Fruit fly (Drosophila melanogaster) whole organism, embryonic: ENCODE data around the gene CG42512.

Experiments
- Ada2b ChIP-seq: fragments of 200-800 bp; sonication (Bioruptor generic); IDR thresholded peaks from 2 replicates; pipeline ENCODE4 v1.3.6; 2022; ENCODE audit warnings: missing biosample characterization, missing genetic modification characterization
- Aef1 ChIP-seq: fragments of 200-800 bp; sonication (Bioruptor generic); IDR thresholded peaks from 3 replicates; pipeline ENCODE4 v1.3.6; 2022; ENCODE audit warnings: missing biosample characterization, missing genetic modification characterization
- Atf6 ChIP-seq: fragments of 200-800 bp; sonication (Bioruptor generic); IDR thresholded peaks from 2 replicates; pipeline ENCODE4 v1.3.6; 2022; ENCODE audit warnings: missing biosample characterization, missing genetic modification characterization
- Bteb2 ChIP-seq: fragments of 200-800 bp; sonication (Bioruptor generic); optimal IDR thresholded peaks from 2 replicates; lab custom pipeline; 2016; ENCODE audit warnings: missing biosample characterization, missing genetic modification characterization
- CG10147 ChIP-seq: fragments of 200-800 bp; sonication (Bioruptor generic); optimal IDR thresholded peaks from 2 replicates; lab custom pipeline; 2019; ENCODE audit warnings: missing biosample characterization, mild to moderate bottlenecking, missing genetic modification characterization, moderate library complexity
- CG10267 ChIP-seq: fragments of 200-800 bp; sonication (Bioruptor generic); optimal IDR thresholded peaks from 2 replicates; lab custom pipeline; 2018; ENCODE audit warnings: missing biosample characterization, mild to moderate bottlenecking, missing genetic modification characterization, moderate library complexity
- CG10366 ChIP-seq: fragments of 200-800 bp; sonication (Bioruptor generic); IDR thresholded peaks from 2 replicates; pipeline ENCODE4 v1.3.6; 2022; ENCODE audit warnings: missing biosample characterization, missing genetic modification characterization
- CG10959 ChIP-seq: fragments of 200-800 bp; sonication (Bioruptor generic); IDR thresholded peaks from 2 replicates; pipeline ENCODE4 v1.3.6; 2022; ENCODE audit warnings: missing biosample characterization, missing genetic modification characterization
- CG1233 ChIP-seq: fragments of 200-800 bp; sonication (Bioruptor generic); optimal IDR thresholded peaks from 4 replicates; lab custom pipeline; 2018; ENCODE audit warnings: missing biosample characterization, mild to moderate bottlenecking, missing genetic modification characterization
- CG13624 ChIP-seq: fragments of 200-800 bp; sonication (Bioruptor generic); optimal IDR thresholded peaks from 2 replicates; lab custom pipeline; 2016; ENCODE audit warnings: missing biosample characterization, missing genetic modification characterization
- CG14050 ChIP-seq: fragments of 200-800 bp; sonication (Bioruptor generic); IDR thresholded peaks from 3 replicates; pipeline ENCODE4 v1.3.6; 2022; ENCODE audit warnings: missing biosample characterization, missing genetic modification characterization
- CG14667 ChIP-seq: fragments of 200-800 bp; sonication (Bioruptor generic); IDR thresholded peaks from 2 replicates; pipeline ENCODE4 v1.3.6; 2022; ENCODE audit warnings: missing biosample characterization, missing genetic modification characterization
- CG18599 ChIP-seq: fragments of 200-800 bp; sonication (Bioruptor generic); optimal IDR thresholded peaks from 3 replicates; lab custom pipeline; 2017; ENCODE audit warnings: missing biosample characterization, missing genetic modification characterization, mild to moderate bottlenecking, moderate library complexity, missing genetic modification reagents
- CG4424 ChIP-seq: fragments of 200-800 bp; sonication (Bioruptor generic); optimal IDR thresholded peaks from 3 replicates; lab custom pipeline; 2016; ENCODE audit warnings: missing biosample characterization, missing genetic modification characterization
- CG4854 ChIP-seq: fragments of 200-800 bp; sonication (Bioruptor generic); optimal IDR thresholded peaks from 2 replicates; lab custom pipeline; 2016; ENCODE audit warnings: missing biosample characterization, missing genetic modification characterization, inconsistent platforms
- CG6689 ChIP-seq: fragments of 200-800 bp; sonication (Bioruptor generic); IDR thresholded peaks from 2 replicates; pipeline ENCODE4 v1.3.6; 2022; ENCODE audit warnings: missing biosample characterization, missing genetic modification characterization
- CG6854 ChIP-seq: fragments of 200-800 bp; sonication (Bioruptor generic); optimal IDR thresholded peaks from 3 replicates; lab custom pipeline; 2017; ENCODE audit warnings: missing biosample characterization, mild to moderate bottlenecking, missing genetic modification characterization
- CG8388 ChIP-seq: fragments of 200-800 bp; sonication (Bioruptor generic); optimal IDR thresholded peaks from 2 replicates; lab custom pipeline; 2019; ENCODE audit warnings: missing biosample characterization, mild to moderate bottlenecking, missing genetic modification characterization, moderate library complexity
- CG8924 ChIP-seq: fragments of 200-800 bp; optimal IDR thresholded peaks from 3 replicates; lab custom pipeline; 2019; ENCODE audit warnings: missing biosample characterization, mild to moderate bottlenecking, missing genetic modification characterization, moderate library complexity
- Deaf1 ChIP-seq: fragments of 200-800 bp; optimal IDR thresholded peaks from 3 replicates; lab custom pipeline; 2019; ENCODE audit warnings: missing biosample characterization, mild to moderate bottlenecking, missing genetic modification characterization, moderate library complexity
- Dfd ChIP-seq, 2 experiments: fragments of >200 bp; optimal IDR thresholded peaks; 2 replicates each; lab custom pipeline; 2017; ENCODE audit warnings: missing biosample characterization in 2 of 2, missing genetic modification characterization in 2 of 2
- Doc3 ChIP-seq: fragments of 200-800 bp; sonication (Bioruptor generic); IDR thresholded peaks from 3 replicates; pipeline ENCODE4 v1.3.6; 2022; ENCODE audit warnings: missing biosample characterization, missing genetic modification characterization; ENCODE audit not compliant: partially characterized antibody
- E2f2 ChIP-seq: fragments of 200-800 bp; sonication (Bioruptor generic); IDR thresholded peaks from 2 replicates; pipeline ENCODE4 v1.3.6; 2022; ENCODE audit warnings: missing biosample characterization, missing genetic modification characterization
- ERR ChIP-seq: fragments of 200-800 bp; sonication (Bioruptor generic); optimal IDR thresholded peaks from 2 replicates; lab custom pipeline; 2016; ENCODE audit warnings: missing biosample characterization, missing genetic modification characterization
- Ets97D ChIP-seq: fragments of 200-800 bp; sonication (Bioruptor generic); optimal IDR thresholded peaks from 3 replicates; lab custom pipeline; 2016; ENCODE audit warnings: missing biosample characterization, missing genetic modification characterization
- HLH4C ChIP-seq: fragments of 200-800 bp; sonication (Bioruptor generic); IDR thresholded peaks from 3 replicates; pipeline ENCODE4 v1.3.6; 2022; ENCODE audit warnings: missing biosample characterization, missing genetic modification characterization; ENCODE audit not compliant: partially characterized antibody
- HLH54F ChIP-seq: fragments of 200-800 bp; sonication (Bioruptor generic); optimal IDR thresholded peaks from 3 replicates; lab custom pipeline; 2016; ENCODE audit warnings: missing biosample characterization, missing genetic modification characterization
- HmgZ ChIP-seq: fragments of 200-800 bp; sonication (Bioruptor generic); optimal IDR thresholded peaks from 2 replicates; lab custom pipeline; 2018; ENCODE audit warnings: missing biosample characterization, mild to moderate bottlenecking, missing genetic modification characterization
- Hr51 ChIP-seq, 2 experiments: fragments of 200-800 bp; sonication (Bioruptor generic); optimal IDR thresholded peaks; 2 replicates in 1 of 2; 3 replicates in 1 of 2; lab custom pipeline; 2016 to 2018; ENCODE audit warnings: missing biosample characterization in 2 of 2, missing genetic modification characterization in 2 of 2, mild to moderate bottlenecking in 1 of 2, moderate library complexity in 1 of 2
- MBD-R2 ChIP-seq: fragments of 200-800 bp; sonication (Bioruptor generic); IDR thresholded peaks from 2 replicates; pipeline ENCODE4 v1.3.6; 2022; ENCODE audit warnings: missing biosample characterization, missing genetic modification characterization
- NfI ChIP-seq: fragments of 200-800 bp; sonication (Bioruptor generic); optimal IDR thresholded peaks from 3 replicates; lab custom pipeline; 2018; ENCODE audit warnings: missing biosample characterization, mild to moderate bottlenecking, missing genetic modification characterization, moderate library complexity
- Oli ChIP-seq: fragments of 200-800 bp; sonication (Bioruptor generic); optimal IDR thresholded peaks from 2 replicates; lab custom pipeline; 2018; ENCODE audit warnings: missing biosample characterization, mild to moderate bottlenecking, missing genetic modification characterization, moderate library complexity
- Taf1 ChIP-seq: fragments of 200-800 bp; sonication (Bioruptor generic); IDR thresholded peaks from 2 replicates; pipeline ENCODE4 v1.3.6; 2022; ENCODE audit warnings: missing biosample characterization, missing genetic modification characterization
- bbx ChIP-seq: fragments of 200-800 bp; sonication (Bioruptor generic); IDR thresholded peaks from 2 replicates; pipeline ENCODE4 v1.3.6; 2022; ENCODE audit warnings: missing biosample characterization, missing genetic modification characterization; ENCODE audit not compliant: partially characterized antibody
- cato ChIP-seq: fragments of 200-800 bp; sonication (Bioruptor generic); optimal IDR thresholded peaks from 2 replicates; lab custom pipeline; 2016; ENCODE audit warnings: missing biosample characterization, missing genetic modification characterization, borderline replicate concordance
- cg ChIP-seq: fragments of 200-800 bp; sonication (Bioruptor generic); optimal IDR thresholded peaks from 3 replicates; lab custom pipeline; 2019; ENCODE audit warnings: missing biosample characterization, mild to moderate bottlenecking, missing genetic modification characterization, moderate library complexity
- croc ChIP-seq: fragments of 200-800 bp; sonication (Bioruptor generic); conservative IDR thresholded peaks from 3 replicates; pipeline ENCODE4 v1.3.6; 2022; ENCODE audit warnings: missing biosample characterization, missing genetic modification characterization
- crol ChIP-seq: fragments of 200-800 bp; sonication (Bioruptor generic); IDR thresholded peaks from 2 replicates; pipeline ENCODE4 v1.3.6; 2022; ENCODE audit warnings: missing biosample characterization, missing genetic modification characterization
- disco-r ChIP-seq: fragments of 200-800 bp; sonication (Bioruptor generic); optimal IDR thresholded peaks from 2 replicates; lab custom pipeline; 2016; ENCODE audit warnings: missing biosample characterization, missing genetic modification characterization
- en ChIP-seq: fragments of 200-800 bp; sonication (Bioruptor generic); optimal IDR thresholded peaks from 2 replicates; lab custom pipeline; 2016; ENCODE audit warnings: missing biosample characterization, missing genetic modification characterization
- esg ChIP-seq: fragments of 200-800 bp; sonication (Bioruptor generic); conservative IDR thresholded peaks from 2 replicates; pipeline ENCODE4 v1.3.6; 2022; ENCODE audit warnings: missing biosample characterization, missing genetic modification characterization
- eve ChIP-seq, 2 experiments: fragments of >200 bp; optimal IDR thresholded peaks; 2 replicates each; lab custom pipeline; 2017; ENCODE audit warnings: missing biosample characterization in 2 of 2, missing genetic modification characterization in 2 of 2
- eyg ChIP-seq: fragments of 200-800 bp; sonication (Bioruptor generic); optimal IDR thresholded peaks from 3 replicates; lab custom pipeline; 2016; ENCODE audit warnings: missing biosample characterization, missing genetic modification characterization
- gem ChIP-seq: fragments of 200-800 bp; sonication (Bioruptor generic); optimal IDR thresholded peaks from 2 replicates; lab custom pipeline; 2019; ENCODE audit warnings: missing biosample characterization, mild to moderate bottlenecking, missing genetic modification characterization, moderate library complexity
- grn ChIP-seq: fragments of 200-800 bp; sonication (Bioruptor generic); optimal IDR thresholded peaks from 3 replicates; lab custom pipeline; 2017; ENCODE audit warnings: missing biosample characterization, missing genetic modification characterization
- nom ChIP-seq: fragments of 200-800 bp; sonication (Bioruptor generic); optimal IDR thresholded peaks from 2 replicates; lab custom pipeline; 2017; ENCODE audit warnings: missing biosample characterization, missing genetic modification characterization, mild to moderate bottlenecking, moderate library complexity, missing genetic modification reagents
- pnt ChIP-seq: fragments of 200-800 bp; sonication (Bioruptor generic); optimal IDR thresholded peaks from 3 replicates; lab custom pipeline; 2016; ENCODE audit warnings: missing biosample characterization, missing genetic modification characterization
- rib ChIP-seq: fragments of 200-800 bp; sonication (Bioruptor generic); IDR thresholded peaks from 2 replicates; pipeline ENCODE4 v1.3.6; 2022; ENCODE audit warnings: missing biosample characterization, missing genetic modification characterization
- sc ChIP-seq, 3 experiments: fragments of >200 bp in 2 of 3; fragments of 200-800 bp in 1 of 3; sonication (Bioruptor generic) in 1 of 3; optimal IDR thresholded peaks; 2 replicates in 2 of 3; 3 replicates in 1 of 3; lab custom pipeline; 2017; ENCODE audit warnings: mild to moderate bottlenecking in 1 of 3, missing biosample characterization in 1 of 3, missing genetic modification characterization in 1 of 3, missing genetic modification reagents in 1 of 3
- sens-2 ChIP-seq: fragments of 200-800 bp; sonication (Bioruptor generic); IDR thresholded peaks from 2 replicates; pipeline ENCODE4 v1.3.6; 2022; ENCODE audit warnings: missing biosample characterization, missing genetic modification characterization
- sim ChIP-seq: fragments of 200-800 bp; sonication (Bioruptor generic); IDR thresholded peaks from 2 replicates; pipeline ENCODE4 v1.3.6; 2022; ENCODE audit warnings: missing biosample characterization, missing genetic modification characterization
- yki ChIP-seq: fragments of >200 bp; optimal IDR thresholded peaks from 3 replicates; lab custom pipeline; 2018

CG42512 gene

dm6 chrX:16610601-16611058 lies 40.5 kb upstream of the CG42512 start, which contains the start of gene mbt (continued):
- TF ChIP-seq bbx (GFP tag; lab: Robert Waterston, UW) (peak; percentile 94), CG8388 (no peak), grn (GFP tag; lab: Kevin White, UChicago) (no peak), ERR (GFP tag; lab: Kevin White, UChicago) (peak; percentile 22), CG6854 (GFP tag; lab: Kevin White, UChicago) (no peak), HLH4C (peak; percentile 82), nom (no peak), CG14667 (GFP tag; lab: Robert Waterston, UW) (no peak), disco-r (GFP tag; lab: Kevin White, UChicago) (no peak), yki (lab: Kevin White, UChicago) (no peak), CG4424 (no peak), CG10147 (peak; percentile 55), en (GFP tag; lab: Kevin White, UChicago) (no peak), esg (GFP tag; lab: Robert Waterston, UW) (no peak), CG10366 (no peak), sim (GFP tag; lab: Robert Waterston, UW) (no peak), rib (GFP tag; lab: Robert Waterston, UW) (no peak), CG8924 (tag; lab: Kevin White, UChicago) (peak; percentile 61), CG6689 (GFP tag; lab: Robert Waterston, UW) (no peak), Ada2b (GFP tag; lab: Robert Waterston, UW) (no peak), Deaf1 (tag; lab: Kevin White, UChicago) (peak; percentile 75), NfI (no peak), croc (no peak), CG13624 (GFP tag; lab: Kevin White, UChicago) (no peak), cato (GFP tag; lab: Kevin White, UChicago) (no peak), CG1233 (no peak), CG4854 (GFP tag; lab: Kevin White, UChicago) (no peak), CG18599 (GFP tag; lab: Kevin White, UChicago) (no peak), Taf1 (GFP tag; lab: Robert Waterston, UW) (no peak), gem (tag; lab: Kevin White, UChicago) (no peak), Hr51 (GFP tag; optimal IDR thresholded peaks at IDR 0.05; lab: Kevin White, UChicago) (no peak), HLH54F (GFP tag; lab: Kevin White, UChicago) (no peak), Ets97D (GFP tag; lab: Kevin White, UChicago) (peak; percentile 74), Bteb2 (GFP tag; lab: Kevin White, UChicago) (no peak), cg (GFP tag; lab: Kevin White, UChicago) (peak; percentile 97), Doc3 (GFP tag; lab: Robert Waterston, UW) (peak; percentile 88), HmgZ (tag; lab: Kevin White, UChicago) (peak; percentile 51), CG14050 (no peak), crol (GFP tag; lab: Robert Waterston, UW) (no peak), E2f2 (GFP tag; lab: Robert Waterston, UW) (peak; percentile 85), sc (optimal IDR thresholded peaks at IDR 0.05; lab: Kevin White, UChicago) (no peak), sc (GFP tag; optimal IDR thresholded peaks at IDR 0.05; lab: Kevin White, UChicago) (no peak), eyg (GFP tag; lab: Kevin White, UChicago) (no peak), eve (GFP tag; optimal IDR thresholded peaks at IDR 0.05; lab: Kevin White, UChicago) (no peak), Aef1 (peak; percentile 31; the same call in 1 of the 3 replicates), MBD-R2 (GFP tag; lab: Robert Waterston, UW) (peak; percentile 71), sens-2 (GFP tag; lab: Robert Waterston, UW) (no peak), Oli (tag; lab: Kevin White, UChicago) (no peak), Dfd (GFP tag; optimal IDR thresholded peaks at IDR 0.05; lab: Kevin White, UChicago) (no peak), pnt (GFP tag; lab: Kevin White, UChicago) (no peak), CG10959 (GFP tag; lab: Robert Waterston, UW) (no peak), Atf6 (GFP tag; lab: Robert Waterston, UW) (no peak), CG10267 (peak; percentile 43)
